Worm (Caenorhabditis elegans) whole organism, L2 larva: ENCODE measurements around the gene clc-8.

Experiments
- ama-1 ChIP-seq: fragments of 150-350 bp; optimal IDR thresholded peaks from 2 replicates; lab custom pipeline; 2018; ENCODE audit warnings: inconsistent platforms
- lin-13 ChIP-seq: fragments of 150-350 bp; optimal IDR thresholded peaks from 2 replicates; lab custom pipeline; 2014; ENCODE audit warnings: missing biosample characterization, missing genetic modification reagents, missing genetic modification characterization
- nhr-6 ChIP-seq: fragments of 150-350 bp; optimal IDR thresholded peaks from 2 replicates; lab custom pipeline; 2014; ENCODE audit warnings: missing biosample characterization, missing genetic modification characterization
- snpc-4 ChIP-seq: fragments of 150-350 bp; optimal IDR thresholded peaks from 2 replicates; lab custom pipeline; 2014; ENCODE audit warnings: missing biosample characterization, missing genetic modification characterization

ce11 chrIV:14444077-14444476 is 50.1 kb downstream of the clc-8 start, which contains the start of gene tra-3:
- TF ChIP-seq ama-1 (lab: Kevin White, UChicago) = no peak
- TF ChIP-seq nhr-6 (tag; lab: Kevin White, UChicago) = no peak
- no peak for TF ChIP-seq lin-13 (GFP tag; lab: Kevin White, UChicago)
- TF ChIP-seq snpc-4 (tag; lab: Kevin White, UChicago) = no peak
